Worm (Caenorhabditis elegans): ENCODE data around the gene Y71H10B.1.

DNA sequence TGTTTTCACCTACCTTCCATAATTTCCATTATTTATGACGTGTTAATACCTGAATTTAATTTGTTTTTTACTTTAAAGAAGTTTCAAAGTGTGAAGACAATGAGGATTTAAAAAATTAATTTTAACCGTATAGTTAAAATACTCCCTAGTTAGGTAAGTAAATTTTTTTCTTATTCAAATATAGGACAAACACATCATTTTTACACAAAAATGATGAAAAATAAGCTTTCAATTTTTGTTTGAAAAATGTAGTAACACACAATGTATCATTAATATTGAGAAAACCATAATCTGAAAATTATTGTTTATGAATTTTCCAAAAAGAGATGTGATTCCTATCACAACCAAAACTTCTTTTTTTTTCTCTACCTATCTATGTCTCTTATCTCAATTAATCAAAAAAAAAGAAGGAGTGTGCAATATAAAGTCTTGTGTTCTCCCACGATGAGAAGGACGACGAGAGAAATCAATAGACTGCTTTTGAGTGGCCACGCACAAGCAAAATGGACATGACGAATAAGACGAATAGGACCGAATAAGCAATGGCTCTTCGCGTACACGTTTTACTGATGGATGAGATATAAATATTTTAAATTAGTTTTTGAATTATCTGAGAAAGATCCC lies 25.9 kb downstream of the Y71H10B.1 start, which contains the start of gene C14A11.6:
- TF ChIP-seq aly-1 (tag; optimal IDR thresholded peaks at IDR 0.05) (no peak), ama-1 (optimal IDR thresholded peaks at IDR 0.05) (no peak), tbx-11 (GFP tag; IDR thresholded peaks at IDR 0.05) (no peak), flt-1 (GFP tag; IDR thresholded peaks at IDR 0.05) (no peak), ceh-36 (tag; optimal IDR thresholded peaks at IDR 0.05) (no peak), pes-1 (GFP tag; IDR thresholded peaks at IDR 0.05) (no peak), hmbx-1 (tag; optimal IDR thresholded peaks at IDR 0.05) (no peak), B0310.2 (tag; optimal IDR thresholded peaks at IDR 0.05) (no peak), hmg-4 (GFP tag; optimal IDR thresholded peaks at IDR 0.05) (no peak)

All from whole organism, early embryonic.